Worm (Caenorhabditis elegans) whole organism, young adult: ENCODE results near the gene aex-3.

Source experiments
- dpl-1 ChIP-seq: fragments of 150-350 bp; optimal IDR thresholded peaks from 2 replicates; lab custom pipeline; 2014; ENCODE audit warnings: missing biosample characterization, missing genetic modification reagents, missing genetic modification characterization
- hlh-12 ChIP-seq: sonication (generic microtip); optimal IDR thresholded peaks from 2 replicates; lab custom pipeline; 2016; ENCODE audit warnings: missing genetic modification characterization, missing compliant biosample characterization

ce11 chrX:763452-763851 lies 3.9 kb upstream of the aex-3 start, which contains the start of gene dyf-11:
- TF ChIP-seq hlh-12 (tag; lab: Kevin White, UChicago) (no peak), dpl-1 (GFP tag; lab: Kevin White, UChicago) (no peak)
